Fruit fly (Drosophila melanogaster) whole organism, embryonic: ENCODE data around the gene Syx16.

Experiments
- Aef1 ChIP-seq: fragments of 200-800 bp; sonication (Bioruptor generic); IDR thresholded peaks from 3 replicates; pipeline ENCODE4 v1.3.6; 2022; ENCODE audit warnings: missing biosample characterization, missing genetic modification characterization
- Awh ChIP-seq: fragments of 200-800 bp; sonication (Bioruptor generic); IDR thresholded peaks from 2 replicates; pipeline ENCODE4, ENCODE4 v1.3.6; 2022; ENCODE audit warnings: missing biosample characterization, missing genetic modification characterization
- CG11456 ChIP-seq: fragments of 200-800 bp; sonication (Bioruptor generic); IDR thresholded peaks from 3 replicates; pipeline ENCODE4 v1.3.6; 2022; ENCODE audit warnings: missing biosample characterization, missing genetic modification characterization
- CG11560 ChIP-seq: fragments of 200-800 bp; sonication (Bioruptor generic); IDR thresholded peaks from 3 replicates; pipeline ENCODE4 v1.3.6; 2022; ENCODE audit warnings: missing biosample characterization, missing genetic modification characterization
- CG11695 ChIP-seq: fragments of 200-800 bp; sonication (Bioruptor generic); IDR thresholded peaks from 3 replicates; pipeline ENCODE4 v1.3.6; 2022; ENCODE audit warnings: missing biosample characterization, missing genetic modification characterization
- CG14965 ChIP-seq: fragments of 200-800 bp; sonication (Bioruptor generic); optimal IDR thresholded peaks from 2 replicates; lab custom pipeline; 2016; ENCODE audit warnings: missing biosample characterization, missing genetic modification characterization, borderline replicate concordance
- CG15696 ChIP-seq: fragments of 200-800 bp; sonication (Bioruptor generic); optimal IDR thresholded peaks from 2 replicates; lab custom pipeline; 2019; ENCODE audit warnings: missing biosample characterization, mild to moderate bottlenecking, missing genetic modification characterization, moderate library complexity
- CG1647 ChIP-seq: fragments of 200-800 bp; sonication (Bioruptor generic); optimal IDR thresholded peaks from 3 replicates; lab custom pipeline; 2016; ENCODE audit warnings: missing biosample characterization, missing genetic modification characterization
- CG17328 ChIP-seq: fragments of 200-800 bp; sonication (Bioruptor generic); IDR thresholded peaks from 2 replicates; pipeline ENCODE4 v1.3.6; 2022; ENCODE audit warnings: missing biosample characterization, missing genetic modification characterization
- CG18599 ChIP-seq: fragments of 200-800 bp; sonication (Bioruptor generic); optimal IDR thresholded peaks from 3 replicates; lab custom pipeline; 2017; ENCODE audit warnings: missing biosample characterization, missing genetic modification characterization, mild to moderate bottlenecking, moderate library complexity, missing genetic modification reagents
- CG2889 ChIP-seq: fragments of 200-800 bp; sonication (Bioruptor generic); IDR thresholded peaks from 3 replicates; pipeline ENCODE4 v1.3.6; 2022; ENCODE audit warnings: missing biosample characterization, missing genetic modification characterization
- CG31365 ChIP-seq: fragments of 200-800 bp; sonication (Bioruptor generic); optimal IDR thresholded peaks from 2 replicates; lab custom pipeline; 2018; ENCODE audit warnings: missing biosample characterization, mild to moderate bottlenecking, missing genetic modification characterization
- CG5245 ChIP-seq: fragments of 200-800 bp; sonication (Bioruptor generic); optimal IDR thresholded peaks from 3 replicates; lab custom pipeline; 2016; ENCODE audit warnings: missing biosample characterization, missing genetic modification characterization
- CG6683 ChIP-seq: fragments of 200-800 bp; sonication (Bioruptor generic); optimal IDR thresholded peaks from 2 replicates; lab custom pipeline; 2017; ENCODE audit warnings: missing biosample characterization, mild to moderate bottlenecking, missing genetic modification characterization, missing genetic modification reagents
- CG6854 ChIP-seq: fragments of 200-800 bp; sonication (Bioruptor generic); optimal IDR thresholded peaks from 3 replicates; lab custom pipeline; 2017; ENCODE audit warnings: missing biosample characterization, mild to moderate bottlenecking, missing genetic modification characterization
- CG8089 ChIP-seq: fragments of 200-800 bp; sonication (Bioruptor generic); optimal IDR thresholded peaks from 3 replicates; lab custom pipeline; 2016; ENCODE audit warnings: missing biosample characterization, missing genetic modification characterization
- CG8478 ChIP-seq: fragments of >200 bp; optimal IDR thresholded peaks from 2 replicates; lab custom pipeline; 2018
- CHES-1-like ChIP-seq: fragments of 200-800 bp; sonication (Bioruptor generic); optimal IDR thresholded peaks from 2 replicates; lab custom pipeline; 2016; ENCODE audit warnings: missing biosample characterization, missing genetic modification characterization
- Camta ChIP-seq: fragments of 200-800 bp; sonication (Bioruptor generic); optimal IDR thresholded peaks from 2 replicates; lab custom pipeline; 2016; ENCODE audit warnings: missing biosample characterization, missing genetic modification characterization
- Dfd ChIP-seq, 2 experiments: fragments of >200 bp; optimal IDR thresholded peaks; 2 replicates each; lab custom pipeline; 2017; ENCODE audit warnings: missing biosample characterization in 2 of 2, missing genetic modification characterization in 2 of 2
- E2f1 ChIP-seq: fragments of 200-800 bp; sonication (Bioruptor generic); IDR thresholded peaks from 2 replicates; pipeline ENCODE4 v1.3.6; 2022; ENCODE audit warnings: missing biosample characterization, missing genetic modification characterization
- Hsf ChIP-seq: fragments of 200-800 bp; sonication (Bioruptor generic); optimal IDR thresholded peaks from 3 replicates; lab custom pipeline; 2016; ENCODE audit warnings: missing biosample characterization, missing genetic modification characterization
- Lhr ChIP-seq: fragments of 200-800 bp; sonication (Bioruptor generic); optimal IDR thresholded peaks from 3 replicates; lab custom pipeline; 2017; ENCODE audit warnings: mild to moderate bottlenecking, missing biosample characterization, missing genetic modification reagents, missing genetic modification characterization
- Lim3 ChIP-seq: fragments of 200-800 bp; sonication (Bioruptor generic); IDR thresholded peaks from 2 replicates; pipeline ENCODE4 v1.3.6; 2022; ENCODE audit warnings: missing biosample characterization, missing genetic modification characterization
- Meics ChIP-seq: fragments of 200-800 bp; sonication (Bioruptor generic); optimal IDR thresholded peaks from 2 replicates; lab custom pipeline; 2017; ENCODE audit warnings: missing biosample characterization, mild to moderate bottlenecking, missing genetic modification characterization
- NfI ChIP-seq: fragments of 200-800 bp; sonication (Bioruptor generic); optimal IDR thresholded peaks from 3 replicates; lab custom pipeline; 2018; ENCODE audit warnings: missing biosample characterization, mild to moderate bottlenecking, missing genetic modification characterization, moderate library complexity
- Pdp1 ChIP-seq, 2 experiments: fragments of 200-800 bp; sonication (Bioruptor generic); optimal IDR thresholded peaks; 3 replicates each; lab custom pipeline; 2016; ENCODE audit warnings: missing biosample characterization in 2 of 2, missing genetic modification characterization in 2 of 2, mild to moderate bottlenecking in 1 of 2, moderate library complexity in 1 of 2
- Poxn ChIP-seq: fragments of 200-800 bp; sonication (Bioruptor generic); IDR thresholded peaks from 2 replicates; pipeline ENCODE4 v1.3.6; 2022; ENCODE audit warnings: missing biosample characterization, missing genetic modification characterization
- Scr ChIP-seq: fragments of 200-800 bp; sonication (Bioruptor generic); IDR thresholded peaks from 2 replicates; pipeline ENCODE4 v1.3.6; 2022; ENCODE audit warnings: missing biosample characterization, missing genetic modification characterization; ENCODE audit not compliant: partially characterized antibody
- Taf1 ChIP-seq: fragments of 200-800 bp; sonication (Bioruptor generic); IDR thresholded peaks from 2 replicates; pipeline ENCODE4 v1.3.6; 2022; ENCODE audit warnings: missing biosample characterization, missing genetic modification characterization
- ara ChIP-seq: fragments of 200-800 bp; sonication (Bioruptor generic); IDR thresholded peaks from 2 replicates; pipeline ENCODE4 v1.3.6; 2022; ENCODE audit warnings: missing biosample characterization, missing genetic modification characterization
- bcd ChIP-seq: fragments of 200-800 bp; sonication (Bioruptor generic); optimal IDR thresholded peaks from 2 replicates; lab custom pipeline; 2017; ENCODE audit warnings: missing biosample characterization, mild to moderate bottlenecking, missing genetic modification characterization
- corto ChIP-seq: fragments of 200-800 bp; sonication (Bioruptor generic); optimal IDR thresholded peaks from 2 replicates; lab custom pipeline; 2016; ENCODE audit warnings: missing biosample characterization, mild to moderate bottlenecking, missing genetic modification characterization, moderate library complexity
- da ChIP-seq: fragments of 200-800 bp; sonication (Bioruptor generic); optimal IDR thresholded peaks from 2 replicates; lab custom pipeline; 2016; ENCODE audit warnings: missing biosample characterization, missing genetic modification characterization
- fd64A ChIP-seq: fragments of 200-800 bp; sonication (Bioruptor generic); optimal IDR thresholded peaks from 3 replicates; lab custom pipeline; 2018; ENCODE audit warnings: missing biosample characterization, mild to moderate bottlenecking, missing genetic modification characterization
- ftz-f1 ChIP-seq: fragments of 200-800 bp; sonication (Bioruptor generic); optimal IDR thresholded peaks from 2 replicates; lab custom pipeline; 2016; ENCODE audit warnings: missing biosample characterization, missing genetic modification characterization
- gem ChIP-seq: fragments of 200-800 bp; sonication (Bioruptor generic); optimal IDR thresholded peaks from 2 replicates; lab custom pipeline; 2019; ENCODE audit warnings: missing biosample characterization, mild to moderate bottlenecking, missing genetic modification characterization, moderate library complexity
- grau ChIP-seq: fragments of 200-800 bp; optimal IDR thresholded peaks from 3 replicates; lab custom pipeline; 2019; ENCODE audit warnings: missing biosample characterization, mild to moderate bottlenecking, missing genetic modification characterization, moderate library complexity
- mam ChIP-seq: fragments of 200-800 bp; sonication (Bioruptor generic); optimal IDR thresholded peaks from 3 replicates; lab custom pipeline; 2016; ENCODE audit warnings: missing biosample characterization, missing genetic modification characterization
- odd ChIP-seq: fragments of 200-800 bp; sonication (Bioruptor generic); optimal IDR thresholded peaks from 2 replicates; lab custom pipeline; 2017; ENCODE audit warnings: missing biosample characterization, mild to moderate bottlenecking, missing genetic modification characterization
- pfk ChIP-seq: fragments of 200-800 bp; sonication (Bioruptor generic); optimal IDR thresholded peaks from 2 replicates; lab custom pipeline; 2018; ENCODE audit warnings: missing biosample characterization, mild to moderate bottlenecking, missing genetic modification characterization, moderate library complexity
- pros ChIP-seq: fragments of 200-800 bp; sonication (Bioruptor generic); optimal IDR thresholded peaks from 3 replicates; lab custom pipeline; 2019; ENCODE audit warnings: missing biosample characterization, mild to moderate bottlenecking, missing genetic modification characterization, moderate library complexity
- pzg ChIP-seq: fragments of 200-800 bp; sonication (Bioruptor generic); optimal IDR thresholded peaks from 3 replicates; lab custom pipeline; 2018; ENCODE audit warnings: missing biosample characterization, mild to moderate bottlenecking, missing genetic modification characterization, moderate library complexity
- run ChIP-seq: fragments of 200-800 bp; sonication (Bioruptor generic); optimal IDR thresholded peaks from 3 replicates; lab custom pipeline; 2018; ENCODE audit warnings: missing biosample characterization, mild to moderate bottlenecking, missing genetic modification characterization
- schlank ChIP-seq: fragments of 200-800 bp; sonication (Bioruptor generic); optimal IDR thresholded peaks from 2 replicates; lab custom pipeline; 2018; ENCODE audit warnings: missing biosample characterization, mild to moderate bottlenecking, missing genetic modification characterization
- unpg ChIP-seq: fragments of 200-800 bp; sonication (Bioruptor generic); optimal IDR thresholded peaks from 3 replicates; lab custom pipeline; 2018; ENCODE audit warnings: missing biosample characterization, mild to moderate bottlenecking, missing genetic modification characterization, moderate library complexity

The Syx16 gene

dm6 chrX:20433345-20434332 is 40.1 kb upstream of the Syx16 start, which contains the start of gene CG1695 (continued):
- peak; percentile 27; the same call in 1 of the 2 replicates for TF ChIP-seq Scr (GFP tag; lab: Robert Waterston, UW)
- TF ChIP-seq CG11456 (GFP tag; lab: Robert Waterston, UW): no peak
- peak; percentile 5 for TF ChIP-seq Camta (GFP tag; lab: Kevin White, UChicago)
- peak; percentile 17 for TF ChIP-seq mam (GFP tag; lab: Kevin White, UChicago)
- peak; percentile 26 for TF ChIP-seq Hsf
- no peak for TF ChIP-seq Lim3 (GFP tag; lab: Robert Waterston, UW)
- TF ChIP-seq CHES-1-like (GFP tag; lab: Kevin White, UChicago): peak; percentile 18
- TF ChIP-seq bcd (GFP tag; lab: Kevin White, UChicago): peak; percentile 16
- TF ChIP-seq CG18599 (GFP tag; lab: Kevin White, UChicago): peak; percentile 29
- peak; percentile 23 for TF ChIP-seq pzg (GFP tag; lab: Kevin White, UChicago)
- TF ChIP-seq run (tag; lab: Kevin White, UChicago): no peak
- TF ChIP-seq Meics (GFP tag; lab: Kevin White, UChicago): peak; percentile 35
- peak; percentile 32 for TF ChIP-seq odd
- TF ChIP-seq Pdp1 (GFP tag; optimal IDR thresholded peaks at IDR 0.05; lab: Kevin White, UChicago): peak; percentile 1 to 71
- TF ChIP-seq gem (tag; lab: Kevin White, UChicago): peak; percentile 41

- TF ChIP-seq Aef1 (GFP tag; lab: Robert Waterston, UW) (peak; percentile 78), CG6854 (GFP tag; lab: Kevin White, UChicago) (peak; percentile 70), CG8089 (peak; percentile 55), pros (GFP tag; lab: Kevin White, UChicago) (no peak), E2f1 (GFP tag; lab: Robert Waterston, UW) (peak; percentile 73), corto (no peak), Dfd (GFP tag; optimal IDR thresholded peaks at IDR 0.05; lab: Kevin White, UChicago) (no peak), CG1647 (peak; percentile 70), gem (tag; lab: Kevin White, UChicago) (no peak), CG17328 (GFP tag; lab: Robert Waterston, UW) (no peak), CG6683 (GFP tag; lab: Kevin White, UChicago) (peak; percentile 70), CG15696 (peak; percentile 68), Taf1 (GFP tag; lab: Robert Waterston, UW) (peak; percentile 23; the same call in 1 of the 2 replicates), Awh (GFP tag; lab: Robert Waterston, UW) (no peak), CG5245 (GFP tag; lab: Kevin White, UChicago) (peak; percentile 76), CG8478 (lab: Kevin White, UChicago) (no peak), schlank (tag; lab: Kevin White, UChicago) (peak; percentile 2), NfI (GFP tag; lab: Kevin White, UChicago) (peak; percentile 76), CG31365 (peak; percentile 71), grau (tag; lab: Kevin White, UChicago) (peak; percentile 81), ara (GFP tag; lab: Robert Waterston, UW) (peak; percentile 37; the same call in 1 of the 2 replicates), Poxn (no peak), pfk (GFP tag; lab: Kevin White, UChicago) (peak; percentile 14), CG14965 (GFP tag; lab: Kevin White, UChicago) (no peak), Lhr (no peak), CG11560 (tag; lab: Robert Waterston, UW) (peak; percentile 86; the same call in 2 of the 3 replicates), da (GFP tag; lab: Kevin White, UChicago) (no peak), unpg (GFP tag; lab: Kevin White, UChicago) (no peak), ftz-f1 (GFP tag; lab: Kevin White, UChicago) (no peak), fd64A (GFP tag; lab: Kevin White, UChicago) (peak; percentile 52), CG11695 (GFP tag; lab: Robert Waterston, UW) (peak; percentile 79; the same call in 2 of the 3 replicates), CG2889 (GFP tag; lab: Robert Waterston, UW) (peak; percentile 51; the same call in 1 of the 3 replicates)
Measured at dm6 chrX:20429482-20430204, 36.1 kb upstream of the Syx16 start, which contains the start of the genes CG11710 and mal. Gene CG11710 (minus strand): TSS chrX:20429673. Gene mal (plus strand): TSS chrX:20429675.
